Worm (Caenorhabditis elegans): ENCODE data around the gene tbx-31.

DNA sequence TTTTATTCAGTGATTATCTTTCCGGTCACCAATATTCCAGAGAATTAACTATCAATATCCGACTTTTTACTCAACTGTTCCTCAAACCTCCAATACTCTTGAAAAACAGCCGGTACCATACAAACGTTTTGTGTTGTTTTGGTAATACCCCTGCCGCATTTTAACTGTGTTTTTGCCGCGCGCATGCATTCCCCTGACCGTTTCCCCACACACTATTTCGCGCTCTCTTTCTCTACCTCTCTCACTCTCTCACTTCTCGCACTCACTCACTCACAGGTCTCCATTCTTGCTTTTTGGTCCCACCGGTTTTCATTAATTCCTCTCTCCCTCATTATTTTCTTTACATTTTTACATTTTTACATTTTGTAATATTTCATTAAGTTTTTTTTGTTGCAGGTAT, 8.6 kb upstream of the tbx-31 start, which contains the start of gene meg-4:
- TF ChIP-seq him-1 (tag; optimal IDR thresholded peaks at IDR 0.05) (no peak), W03F9.2 (tag; optimal IDR thresholded peaks at IDR 0.05) (no peak)

Data from whole organism, L4/young adult.